Fruit fly (Drosophila melanogaster) whole organism, pupa: ENCODE data around the gene CG42811.

Experiments used
- CG13204 ChIP-seq: fragments of 200-800 bp; sonication (Bioruptor generic); optimal IDR thresholded peaks from 2 replicates; lab custom pipeline; 2018; ENCODE audit warnings: missing biosample characterization, mild to moderate bottlenecking, missing genetic modification characterization, moderate library complexity
- CG14655 ChIP-seq: fragments of 200-800 bp; sonication (Bioruptor generic); optimal IDR thresholded peaks from 3 replicates; lab custom pipeline; 2017; ENCODE audit warnings: mild to moderate bottlenecking, missing biosample characterization, missing genetic modification reagents, missing genetic modification characterization
- CG15710 ChIP-seq: fragments of 200-800 bp; sonication (Bioruptor generic); optimal IDR thresholded peaks from 2 replicates; lab custom pipeline; 2018; ENCODE audit warnings: missing biosample characterization, mild to moderate bottlenecking, missing genetic modification characterization, moderate library complexity
- CG4496 ChIP-seq: fragments of 200-800 bp; sonication (Bioruptor generic); IDR thresholded peaks from 3 replicates; pipeline ENCODE4 v1.3.6; 2022; ENCODE audit warnings: missing biosample characterization, missing genetic modification characterization
- CG8159 ChIP-seq: fragments of 200-800 bp; sonication (Bioruptor generic); optimal IDR thresholded peaks from 3 replicates; lab custom pipeline; 2018; ENCODE audit warnings: missing biosample characterization, mild to moderate bottlenecking, missing genetic modification characterization, moderate library complexity
- CG8301 ChIP-seq: fragments of 200-800 bp; sonication (Bioruptor generic); optimal IDR thresholded peaks from 2 replicates; lab custom pipeline; 2018; ENCODE audit warnings: missing biosample characterization, mild to moderate bottlenecking, missing genetic modification characterization
- D1 ChIP-seq: fragments of 200-800 bp; sonication (Bioruptor generic); optimal IDR thresholded peaks from 2 replicates; lab custom pipeline; 2018; ENCODE audit warnings: missing biosample characterization, mild to moderate bottlenecking, missing genetic modification characterization, moderate library complexity
- EcR ChIP-seq: fragments of 200-800 bp; sonication (Bioruptor generic); optimal IDR thresholded peaks from 3 replicates; lab custom pipeline; 2019; ENCODE audit warnings: missing biosample characterization, missing genetic modification characterization, mild to moderate bottlenecking, moderate library complexity, missing genetic modification reagents
- Ets98B ChIP-seq: fragments of 200-800 bp; sonication (Bioruptor generic); IDR thresholded peaks from 2 replicates; pipeline ENCODE4 v1.3.6; 2022; ENCODE audit warnings: missing biosample characterization, missing genetic modification characterization
- gl ChIP-seq: fragments of 200-800 bp; sonication (Bioruptor generic); optimal IDR thresholded peaks from 2 replicates; lab custom pipeline; 2018; ENCODE audit warnings: missing biosample characterization, mild to moderate bottlenecking, missing genetic modification characterization
- rn ChIP-seq: fragments of 200-800 bp; sonication (Bioruptor generic); IDR thresholded peaks from 2 replicates; pipeline ENCODE4 v1.3.6; 2022; ENCODE audit warnings: missing biosample characterization, missing genetic modification characterization

dm6 chr3R:24318217-24319082 is 48.6 kb downstream of the CG42811 start, which contains the start of the genes Nab2 and BRWD3:
- TF ChIP-seq CG8159 (tag; lab: Kevin White, UChicago), result peak; percentile 15
- TF ChIP-seq CG8301 (tag; lab: Kevin White, UChicago), result no peak
- no peak for TF ChIP-seq CG15710 (tag; lab: Kevin White, UChicago)
- 0 out of 3 replicates have a peak, but pooled peaks have one; percentile 8 for TF ChIP-seq CG4496
- TF ChIP-seq D1 (tag; lab: Kevin White, UChicago), result no peak
- no peak for TF ChIP-seq CG13204 (GFP tag; lab: Kevin White, UChicago)
- no peak; the same call in none of the 2 replicates for TF ChIP-seq Ets98B (GFP tag; lab: Robert Waterston, UW)
- peak; percentile 20; the same call in 1 of the 2 replicates for TF ChIP-seq rn (GFP tag; lab: Robert Waterston, UW)
- TF ChIP-seq gl, result no peak
- TF ChIP-seq EcR, result no peak
- no peak for TF ChIP-seq CG14655 (GFP tag; lab: Kevin White, UChicago)
